Worm (Caenorhabditis elegans): ENCODE data around the gene ndub-2.

Gene ndub-2

DNA sequence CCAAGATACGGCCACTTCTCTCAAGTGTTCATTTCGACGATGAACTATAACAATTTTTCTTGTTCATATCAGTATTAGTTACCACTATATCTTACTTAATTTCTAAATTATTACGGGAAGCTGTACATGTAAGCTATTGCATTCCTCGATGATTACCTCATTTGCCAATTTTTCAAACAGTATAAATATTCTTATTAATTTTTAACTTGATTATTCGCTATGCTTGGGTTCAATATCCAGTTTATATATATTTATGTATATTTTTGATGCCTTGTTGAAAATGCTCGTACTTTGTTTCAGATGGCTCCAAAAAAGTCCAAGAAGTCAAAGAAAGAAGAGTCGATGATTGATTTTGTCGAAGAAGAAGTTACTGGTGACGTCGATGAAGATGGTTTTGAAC, 1.8 kb upstream of the ndub-2 start, which contains the start of gene F44G4.1:
F44G4.1 (plus strand) TSS at position 301 of the 400 bp plus-strand sequence.
- TF ChIP-seq lin-15B (tag; optimal IDR thresholded peaks at IDR 0.05) (no peak), hlh-17 (GFP tag; optimal IDR thresholded peaks at IDR 0.05; ENCODE audit: borderline replicate concordance) (no peak), elt-3 (tag; optimal IDR thresholded peaks at IDR 0.05) (no peak), C34B4.2 (tag; optimal IDR thresholded peaks at IDR 0.05) (no peak), aha-1 (tag; optimal IDR thresholded peaks at IDR 0.05) (no peak), sox-4 (tag; optimal IDR thresholded peaks at IDR 0.05) (no peak), nhr-20 (tag; optimal IDR thresholded peaks at IDR 0.05) (no peak), zip-4 (GFP tag; optimal IDR thresholded peaks at IDR 0.05) (no peak), mep-1 (tag; optimal IDR thresholded peaks at IDR 0.05) (no peak), ceh-82 (tag; optimal IDR thresholded peaks at IDR 0.05) (no peak), ceh-8 (GFP tag; optimal IDR thresholded peaks at IDR 0.05) (no peak), nhr-28 (tag; optimal IDR thresholded peaks at IDR 0.05) (no peak), snpc-4 (tag; optimal IDR thresholded peaks at IDR 0.05) (no peak), F16B12.6 (tag; optimal IDR thresholded peaks at IDR 0.05) (no peak)

ce11 chrII:8997479-8997878, 1.3 kb downstream of the ndub-2 start, which contains the start of the genes F44G4.3 and tdp-1:
F44G4.3 (minus strand) TSS chrII:8997662.
tdp-1 (plus strand) TSS chrII:8997825.
- TF ChIP-seq ceh-90 (tag; optimal IDR thresholded peaks at IDR 0.05) (no peak), unc-62 (GFP tag; optimal IDR thresholded peaks at IDR 0.05) (no peak), fkh-10 (GFP tag; optimal IDR thresholded peaks at IDR 0.05) (no peak), hpl-2 (GFP tag; optimal IDR thresholded peaks at IDR 0.05) (no peak), nhr-71 (tag; optimal IDR thresholded peaks at IDR 0.05) (peak; percentile 14), vab-15 (tag; optimal IDR thresholded peaks at IDR 0.05) (peak; percentile 14), fos-1 (tag; optimal IDR thresholded peaks at IDR 0.05) (no peak), dsc-1 (tag; optimal IDR thresholded peaks at IDR 0.05) (no peak), lin-35 (GFP tag; optimal IDR thresholded peaks at IDR 0.05) (peak; percentile 14 to 55), grh-1 (GFP tag; IDR thresholded peaks at IDR 0.05) (no peak), pax-3 (tag; optimal IDR thresholded peaks at IDR 0.05) (no peak), mef-2 (tag; optimal IDR thresholded peaks at IDR 0.05) (no peak), unc-86 (tag; optimal IDR thresholded peaks at IDR 0.05) (no peak), tbx-2 (tag; optimal IDR thresholded peaks at IDR 0.05) (no peak), ceh-88 (GFP tag; IDR thresholded peaks at IDR 0.05) (no peak), lin-39 (tag; optimal IDR thresholded peaks at IDR 0.05) (no peak), efl-1 (optimal IDR thresholded peaks at IDR 0.05) (peak; percentile 31 to 35), efl-1 (GFP tag; optimal IDR thresholded peaks at IDR 0.05 in 1 of 2) (peak; percentile 49 to 91), zip-4 (GFP tag; optimal IDR thresholded peaks at IDR 0.05) (no peak), blmp-1 (tag; optimal IDR thresholded peaks at IDR 0.05) (no peak), unc-30 (tag; optimal IDR thresholded peaks at IDR 0.05) (no peak), nhr-28 (tag; optimal IDR thresholded peaks at IDR 0.05) (no peak), pqm-1 (tag; optimal IDR thresholded peaks at IDR 0.05) (no peak), snpc-4 (tag; optimal IDR thresholded peaks at IDR 0.05) (no peak), aha-1 (tag; optimal IDR thresholded peaks at IDR 0.05) (no peak), isw-1 (GFP tag; IDR thresholded peaks at IDR 0.05) (no peak), ets-5 (GFP tag; IDR thresholded peaks at IDR 0.05) (no peak), rnt-1 (tag; optimal IDR thresholded peaks at IDR 0.05) (no peak), nhr-84 (tag; optimal IDR thresholded peaks at IDR 0.05) (no peak), C34B4.2 (tag; optimal IDR thresholded peaks at IDR 0.05) (no peak), fkh-8 (tag; optimal IDR thresholded peaks at IDR 0.05) (no peak), nhr-237 (tag; optimal IDR thresholded peaks at IDR 0.05) (no peak), mab-9 (GFP tag; IDR thresholded peaks at IDR 0.05) (no peak), lin-13 (GFP tag; optimal IDR thresholded peaks at IDR 0.05) (no peak), lin-14 (GFP tag; optimal IDR thresholded peaks at IDR 0.05) (peak; percentile 18), nhr-47 (tag; optimal IDR thresholded peaks at IDR 0.05) (peak; percentile 33), F16B12.6 (tag; optimal IDR thresholded peaks at IDR 0.05) (peak; percentile 84), lir-3 (tag; optimal IDR thresholded peaks at IDR 0.05; ENCODE audit: poor library complexity) (no peak), ces-1 (GFP tag; optimal IDR thresholded peaks at IDR 0.05) (peak; percentile 24), mep-1 (tag; optimal IDR thresholded peaks at IDR 0.05) (peak; percentile 77), unc-98 (GFP tag; IDR thresholded peaks at IDR 0.05) (no peak), fkh-4 (tag; optimal IDR thresholded peaks at IDR 0.05; ENCODE audit: borderline replicate concordance) (no peak), Y116A8C.19 (tag; optimal IDR thresholded peaks at IDR 0.05; ENCODE audit: borderline replicate concordance) (no peak), dpl-1 (GFP tag; optimal IDR thresholded peaks at IDR 0.05) (peak; percentile 24 to 60 (median 26))

Measured in whole organism, L1 larva.